Worm (Caenorhabditis elegans) whole organism, late embryonic: Measurements from ENCODE around the gene tofu-2.
A peak's percentile ranks its signal among the peaks of the same experiment; 100 is the strongest.

Source experiments
- C08G9.2 ChIP-seq: sonication (generic microtip); optimal IDR thresholded peaks from 2 replicates; lab custom pipeline; 2016; ENCODE audit warnings: mild to moderate bottlenecking, missing genetic modification characterization, moderate library complexity, missing compliant biosample characterization
- C38D4.7 ChIP-seq: fragments of 200-800 bp; sonication (Bioruptor generic); optimal IDR thresholded peaks from 2 replicates; lab custom pipeline; 2018; ENCODE audit warnings: mild to moderate bottlenecking, missing genetic modification characterization, moderate library complexity, missing compliant biosample characterization
- F13H6.1 ChIP-seq: sonication (generic microtip); optimal IDR thresholded peaks from 2 replicates; lab custom pipeline; 2016; ENCODE audit warnings: missing genetic modification characterization, missing compliant biosample characterization
- K02D7.2 ChIP-seq: sonication (generic microtip); optimal IDR thresholded peaks from 2 replicates; lab custom pipeline; 2017; ENCODE audit warnings: mild to moderate bottlenecking, missing genetic modification characterization, missing compliant biosample characterization
- ama-1 ChIP-seq: fragments of 150-350 bp; optimal IDR thresholded peaks from 2 replicates; lab custom pipeline; 2014
- ceh-14 ChIP-seq: sonication (generic microtip); optimal IDR thresholded peaks from 2 replicates; lab custom pipeline; 2016; ENCODE audit warnings: missing genotype, missing genetic modification characterization, missing compliant biosample characterization
- ceh-18 ChIP-seq: sonication (generic microtip); optimal IDR thresholded peaks from 2 replicates; lab custom pipeline; 2016; ENCODE audit warnings: missing genetic modification characterization, missing compliant biosample characterization
- ceh-19 ChIP-seq: fragments of 200-800 bp; sonication (Bioruptor generic); optimal IDR thresholded peaks from 2 replicates; lab custom pipeline; 2018; ENCODE audit warnings: mild to moderate bottlenecking, missing genetic modification characterization, missing compliant biosample characterization
- ceh-24 ChIP-seq: sonication (generic microtip); optimal IDR thresholded peaks from 2 replicates; lab custom pipeline; 2016; ENCODE audit warnings: mild to moderate bottlenecking, missing genetic modification characterization, missing compliant biosample characterization
- ceh-31 ChIP-seq: sonication (generic microtip); optimal IDR thresholded peaks from 2 replicates; lab custom pipeline; 2016; ENCODE audit warnings: missing genetic modification characterization, missing compliant biosample characterization
- ceh-34 ChIP-seq: sonication (generic microtip); optimal IDR thresholded peaks from 2 replicates; lab custom pipeline; 2016; ENCODE audit warnings: mild to moderate bottlenecking, missing genetic modification characterization, missing compliant biosample characterization
- ceh-45 ChIP-seq: fragments of 200-800 bp; sonication (Bioruptor generic); IDR thresholded peaks from 2 replicates; pipeline ENCODE4 v1.3.6; 2022; ENCODE audit warnings: missing genetic modification reagents, missing genetic modification characterization, missing compliant biosample characterization
- ceh-48 ChIP-seq: sonication (generic microtip); optimal IDR thresholded peaks from 2 replicates; lab custom pipeline; 2016; ENCODE audit warnings: missing genetic modification characterization, inconsistent platforms, missing compliant biosample characterization
- ceh-9 ChIP-seq: sonication (generic microtip); optimal IDR thresholded peaks from 2 replicates; lab custom pipeline; 2016; ENCODE audit warnings: mild to moderate bottlenecking, missing genetic modification characterization, inconsistent platforms, missing compliant biosample characterization
- che-1 ChIP-seq: sonication (generic microtip); optimal IDR thresholded peaks from 2 replicates; lab custom pipeline; 2016; ENCODE audit warnings: mild to moderate bottlenecking, missing genetic modification characterization, missing compliant biosample characterization
- elt-2 ChIP-seq: sonication (generic microtip); optimal IDR thresholded peaks from 2 replicates; lab custom pipeline; 2016; ENCODE audit warnings: missing genetic modification reagents, missing genetic modification characterization, missing compliant biosample characterization
- ets-4 ChIP-seq: sonication (generic microtip); optimal IDR thresholded peaks from 2 replicates; lab custom pipeline; 2016; ENCODE audit warnings: missing genetic modification characterization, missing compliant biosample characterization
- fkh-6 ChIP-seq: sonication (generic microtip); optimal IDR thresholded peaks from 2 replicates; lab custom pipeline; 2016; ENCODE audit warnings: missing genetic modification characterization, missing compliant biosample characterization
- hlh-30 ChIP-seq: sonication (generic microtip); optimal IDR thresholded peaks from 2 replicates; lab custom pipeline; 2017; ENCODE audit warnings: antibody characterized with exemption, missing genetic modification characterization, missing compliant biosample characterization; ENCODE audit not compliant: insufficient read depth
- hlh-8 ChIP-seq: sonication (generic microtip); optimal IDR thresholded peaks from 2 replicates; lab custom pipeline; 2016; ENCODE audit warnings: missing genotype, missing genetic modification characterization, missing compliant biosample characterization
- lim-6 ChIP-seq: sonication (generic microtip); optimal IDR thresholded peaks from 2 replicates; lab custom pipeline; 2016; ENCODE audit warnings: missing genetic modification characterization, missing compliant biosample characterization
- mec-3 ChIP-seq: sonication (generic microtip); optimal IDR thresholded peaks from 2 replicates; lab custom pipeline; 2016; ENCODE audit warnings: borderline replicate concordance, missing genetic modification characterization, missing compliant biosample characterization
- nfya-1 ChIP-seq: sonication (generic microtip); optimal IDR thresholded peaks from 2 replicates; lab custom pipeline; 2017; ENCODE audit warnings: missing genetic modification characterization, mild to moderate bottlenecking, missing compliant biosample characterization, antibody characterized with exemption, moderate library complexity
- odd-2 ChIP-seq: sonication (generic microtip); optimal IDR thresholded peaks from 2 replicates; lab custom pipeline; 2017; ENCODE audit warnings: antibody characterized with exemption, mild to moderate bottlenecking, missing genetic modification characterization, missing compliant biosample characterization
- pat-9 ChIP-seq: fragments of 200-800 bp; sonication (Bioruptor generic); optimal IDR thresholded peaks from 2 replicates; lab custom pipeline; 2018; ENCODE audit warnings: mild to moderate bottlenecking, missing genetic modification characterization, moderate library complexity, missing compliant biosample characterization
- ref-2 ChIP-seq: sonication (generic microtip); optimal IDR thresholded peaks from 2 replicates; lab custom pipeline; 2016; ENCODE audit warnings: missing genetic modification characterization, missing compliant biosample characterization
- rnt-1 ChIP-seq: sonication (generic microtip); optimal IDR thresholded peaks from 2 replicates; lab custom pipeline; 2016; ENCODE audit warnings: missing genetic modification characterization, missing compliant biosample characterization
- sdc-2 ChIP-seq: sonication (generic microtip); optimal IDR thresholded peaks from 2 replicates; lab custom pipeline; 2016; ENCODE audit warnings: missing genotype, missing genetic modification characterization, missing compliant biosample characterization
- tbx-2 ChIP-seq: sonication (generic microtip); optimal IDR thresholded peaks from 2 replicates; lab custom pipeline; 2016; ENCODE audit warnings: missing genetic modification characterization, missing compliant biosample characterization
- unc-42 ChIP-seq: sonication (generic microtip); optimal IDR thresholded peaks from 2 replicates; lab custom pipeline; 2016; ENCODE audit warnings: missing genotype, missing genetic modification characterization, missing compliant biosample characterization
- unc-55 ChIP-seq: sonication (generic microtip); optimal IDR thresholded peaks from 2 replicates; lab custom pipeline; 2017; ENCODE audit warnings: missing biosample characterization, missing genetic modification reagents, missing genetic modification characterization
- zip-5 ChIP-seq: sonication (generic microtip); optimal IDR thresholded peaks from 2 replicates; lab custom pipeline; 2016; ENCODE audit warnings: missing genetic modification characterization, missing compliant biosample characterization
- ztf-16 ChIP-seq: sonication (generic microtip); optimal IDR thresholded peaks from 2 replicates; lab custom pipeline; 2017; ENCODE audit warnings: missing genetic modification characterization, missing compliant biosample characterization

The tofu-2 gene

ce11 chrV:7084612-7085139 lies 33.6 kb upstream of the tofu-2 start, which contains the start of gene mys-1 (continued):
- TF ChIP-seq hlh-30 (tag; lab: Kevin White, UChicago) (no peak), ceh-24 (tag; lab: Kevin White, UChicago) (no peak), unc-42 (tag; lab: Kevin White, UChicago) (peak; percentile 30), K02D7.2 (tag; lab: Kevin White, UChicago) (no peak), ref-2 (tag; lab: Kevin White, UChicago) (peak; percentile 73), zip-5 (tag; lab: Kevin White, UChicago) (peak; percentile 77), tbx-2 (tag; lab: Kevin White, UChicago) (peak; percentile 86), F13H6.1 (tag; lab: Kevin White, UChicago) (peak; percentile 17), ceh-14 (tag; lab: Kevin White, UChicago) (peak; percentile 72)
- TF ChIP-seq, all 69 proteins: peak for 24

- no peak for TF ChIP-seq ceh-34
Observed at ce11 chrV:7079388-7079787, 28.3 kb upstream of the tofu-2 start.

- TF ChIP-seq C38D4.7 (GFP tag; lab: Kevin White, UChicago) (no peak), elt-2 (tag; lab: Kevin White, UChicago) (no peak), ceh-19 (GFP tag; lab: Kevin White, UChicago) (no peak), sdc-2 (tag; lab: Kevin White, UChicago) (no peak), ceh-45 (GFP tag; lab: Robert Waterston, UW) (no peak), ceh-9 (tag; lab: Kevin White, UChicago) (no peak), ceh-48 (tag; lab: Kevin White, UChicago) (no peak), C08G9.2 (tag; lab: Kevin White, UChicago) (no peak), pat-9 (tag; lab: Kevin White, UChicago) (no peak), K02D7.2 (tag; lab: Kevin White, UChicago) (no peak), odd-2 (no peak), ztf-16 (tag; lab: Kevin White, UChicago) (no peak), fkh-6 (no peak), che-1 (tag; lab: Kevin White, UChicago) (no peak)
Observed at ce11 chrV:7078765-7079164, 27.7 kb upstream of the tofu-2 start.

ce11 chrV:7076161-7076560 lies 25.1 kb upstream of the tofu-2 start:
- TF ChIP-seq ets-4 (tag; lab: Kevin White, UChicago) (no peak), elt-2 (tag; lab: Kevin White, UChicago) (peak; percentile 7)

- peak; percentile 45 for TF ChIP-seq elt-2 (tag; lab: Kevin White, UChicago)
- TF ChIP-seq K02D7.2 (tag; lab: Kevin White, UChicago) = no peak
- no peak for TF ChIP-seq unc-55 (GFP tag; lab: Kevin White, UChicago)
Observed at ce11 chrV:7075646-7076045, 24.6 kb upstream of the tofu-2 start, which contains the start of gene npa-1. Gene npa-1, plus strand, starts transcription at chrV:7075787.

- TF ChIP-seq nfya-1 (tag; lab: Kevin White, UChicago) (no peak), hlh-8 (no peak), ceh-9 (tag; lab: Kevin White, UChicago) (no peak), mec-3 (tag; lab: Kevin White, UChicago) (no peak), odd-2 (no peak), ceh-31 (tag; lab: Kevin White, UChicago) (no peak), lim-6 (tag; lab: Kevin White, UChicago) (no peak), ama-1 (no peak), K02D7.2 (tag; lab: Kevin White, UChicago) (no peak), ceh-18 (no peak), ceh-34 (no peak), ceh-48 (tag; lab: Kevin White, UChicago) (no peak), fkh-6 (no peak), rnt-1 (tag; lab: Kevin White, UChicago) (no peak)
- TF ChIP-seq, all 69 proteins: peak for 0
Observed at ce11 chrV:7072309-7072708, 21.3 kb upstream of the tofu-2 start, which contains the start of gene F27B10.1. Gene F27B10.1, plus strand, starts transcription at chrV:7072609.
